Fruit fly (Drosophila melanogaster): ENCODE results near the gene Chrac-14.

The Chrac-14 gene

DNA sequence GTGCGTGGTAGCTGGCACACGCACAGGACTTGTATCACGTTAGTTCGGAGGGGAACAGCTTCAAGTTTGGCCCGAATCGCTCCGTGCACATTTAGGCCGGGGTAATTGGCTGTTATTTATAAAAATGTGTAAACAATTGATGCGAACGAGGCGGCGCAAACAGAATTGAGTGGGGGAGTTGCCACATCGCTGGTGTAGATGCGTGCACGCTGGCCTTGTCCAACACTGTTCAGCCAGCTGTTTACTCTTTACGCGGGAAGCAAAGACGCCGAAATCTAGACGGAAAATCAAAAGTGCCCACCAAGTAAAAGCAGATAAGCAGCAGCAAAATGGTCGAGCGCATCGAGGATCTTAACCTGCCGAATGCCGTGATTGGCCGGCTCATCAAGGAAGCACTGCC is at the start of gene Chrac-14, which contains the start of gene D12:
TSS of gene Chrac-14 (plus strand) at position 230 of the 400 bp plus-strand sequence.
TSS of gene D12 (minus strand) at position 190 of the 400 bp plus-strand sequence.
- TF ChIP-seq jim (GFP tag; optimal IDR thresholded peaks at IDR 0.05) (no peak), Myc (optimal IDR thresholded peaks at IDR 0.05) (peak; percentile 0), Hr78 (GFP tag; optimal IDR thresholded peaks at IDR 0.05) (no peak), OdsH (GFP tag; optimal IDR thresholded peaks at IDR 0.05) (peak; percentile 4), Hr83 (GFP tag; optimal IDR thresholded peaks at IDR 0.05; ENCODE audit: poor library complexity, severe bottlenecking) (peak; percentile 87), psq (GFP tag; optimal IDR thresholded peaks at IDR 0.05) (peak; percentile 41)

DNA sequence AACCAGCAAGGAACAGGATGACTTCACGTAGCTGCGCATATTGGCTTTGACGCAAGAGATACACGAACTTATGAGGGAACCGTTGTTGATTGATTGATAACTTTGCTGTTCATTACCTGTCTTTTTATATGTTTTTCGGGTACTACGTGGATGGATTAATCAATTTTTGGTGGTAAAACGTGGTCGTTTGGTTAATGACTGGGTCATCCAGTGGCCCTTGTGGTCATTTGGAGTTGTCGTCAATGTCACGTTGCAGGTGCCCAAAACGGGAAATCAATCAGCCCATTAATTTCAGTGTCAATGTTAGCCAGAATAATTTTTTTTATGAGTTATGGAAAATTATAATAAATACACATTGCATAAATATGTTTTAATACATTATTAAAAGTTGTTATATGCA is 48.0 kb upstream of the Chrac-14 start, which contains the start of gene CG42819:
TSS of gene CG42819 (minus strand) at position 101 of the 400 bp plus-strand sequence.
- TF ChIP-seq OdsH (GFP tag; optimal IDR thresholded peaks at IDR 0.05) (no peak), Dif (GFP tag; optimal IDR thresholded peaks at IDR 0.05; ENCODE audit: partially characterized antibody) (no peak), psq (GFP tag; optimal IDR thresholded peaks at IDR 0.05) (no peak), HLH106 (tag; optimal IDR thresholded peaks at IDR 0.05) (no peak), sage (GFP tag; optimal IDR thresholded peaks at IDR 0.05) (no peak), brk (GFP tag; optimal IDR thresholded peaks at IDR 0.05) (no peak), sv (GFP tag; optimal IDR thresholded peaks at IDR 0.05) (no peak), lola (GFP tag; optimal IDR thresholded peaks at IDR 0.05) (no peak), usp (GFP tag; optimal IDR thresholded peaks at IDR 0.05) (no peak), Jra (GFP tag; optimal IDR thresholded peaks at IDR 0.05) (no peak), ey (GFP tag; optimal IDR thresholded peaks at IDR 0.05) (no peak), woc (GFP tag; optimal IDR thresholded peaks at IDR 0.05) (no peak)

DNA sequence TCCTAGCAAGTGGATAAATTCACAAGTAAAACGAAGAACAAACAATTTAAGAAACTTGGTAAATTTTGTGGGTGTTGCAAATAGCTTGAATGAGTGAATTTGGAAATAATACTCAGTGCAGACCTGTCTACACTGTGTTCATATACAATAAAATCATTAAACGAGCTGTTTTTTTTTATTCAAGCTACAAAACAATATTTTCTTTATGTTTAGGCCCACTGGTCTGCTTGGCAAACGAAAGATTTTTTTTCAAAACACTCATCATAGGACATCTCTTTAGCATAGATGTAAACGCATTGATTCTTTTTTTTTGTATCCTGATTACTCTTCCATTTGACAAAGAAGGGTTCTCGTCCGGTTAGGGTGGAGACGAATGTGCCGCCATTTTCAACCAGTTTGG is 44.9 kb upstream of the Chrac-14 start, which contains the start of gene CG42820:
TSS of gene CG42820 (minus strand) at position 101 of the 400 bp plus-strand sequence.
- TF ChIP-seq sage (GFP tag; optimal IDR thresholded peaks at IDR 0.05) (no peak), Dif (GFP tag; optimal IDR thresholded peaks at IDR 0.05; ENCODE audit: partially characterized antibody) (no peak), N (GFP tag; optimal IDR thresholded peaks at IDR 0.05) (no peak), HLH106 (tag; optimal IDR thresholded peaks at IDR 0.05) (no peak), h (GFP tag; optimal IDR thresholded peaks at IDR 0.05) (no peak), psq (GFP tag; optimal IDR thresholded peaks at IDR 0.05) (no peak), Dfd (GFP tag; optimal IDR thresholded peaks at IDR 0.05) (no peak), foxo (GFP tag; optimal IDR thresholded peaks at IDR 0.05) (no peak), CG9705 (GFP tag; optimal IDR thresholded peaks at IDR 0.05) (no peak), Rel (GFP tag; optimal IDR thresholded peaks at IDR 0.05) (no peak), Rel (tag; optimal IDR thresholded peaks at IDR 0.05) (no peak), pan (optimal IDR thresholded peaks at IDR 0.05) (no peak), rgr (GFP tag; optimal IDR thresholded peaks at IDR 0.05) (no peak), Hr78 (GFP tag; optimal IDR thresholded peaks at IDR 0.05) (no peak), Hnf4 (GFP tag; optimal IDR thresholded peaks at IDR 0.05) (no peak), br (GFP tag; optimal IDR thresholded peaks at IDR 0.05) (no peak), Mio (GFP tag; optimal IDR thresholded peaks at IDR 0.05) (no peak)

DNA sequence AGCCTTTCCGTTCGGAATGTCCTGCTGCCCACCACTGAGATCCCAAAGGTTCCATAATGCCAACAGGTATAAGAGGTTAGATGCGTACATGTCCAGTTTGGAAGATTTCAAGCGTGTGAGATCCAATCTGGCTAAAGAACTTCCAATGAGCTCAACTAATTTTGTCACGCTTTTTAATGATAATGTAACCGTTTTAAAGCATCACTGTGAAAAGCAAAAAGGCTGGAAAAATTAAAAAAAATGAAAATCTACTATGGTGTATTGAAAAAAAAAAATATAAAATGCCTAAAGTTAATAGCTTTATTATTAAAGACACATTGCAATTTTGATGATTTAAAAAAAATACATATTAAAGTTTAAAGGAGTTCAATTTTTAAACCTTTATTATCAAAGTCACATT is 44.1 kb upstream of the Chrac-14 start, which contains the start of gene Acp29AB:
TSS of gene Acp29AB (minus strand) at position 101 of the 400 bp plus-strand sequence.
- no peak for TF ChIP-seq sv (GFP tag; optimal IDR thresholded peaks at IDR 0.05)
- no peak for TF ChIP-seq Abd-B (GFP tag; optimal IDR thresholded peaks at IDR 0.05)
- no peak for TF ChIP-seq Myc (optimal IDR thresholded peaks at IDR 0.05)
- TF ChIP-seq Hr78 (GFP tag; optimal IDR thresholded peaks at IDR 0.05), result no peak
- TF ChIP-seq OdsH (GFP tag; optimal IDR thresholded peaks at IDR 0.05), result no peak
- TF ChIP-seq Hnf4 (GFP tag; optimal IDR thresholded peaks at IDR 0.05), result no peak

DNA sequence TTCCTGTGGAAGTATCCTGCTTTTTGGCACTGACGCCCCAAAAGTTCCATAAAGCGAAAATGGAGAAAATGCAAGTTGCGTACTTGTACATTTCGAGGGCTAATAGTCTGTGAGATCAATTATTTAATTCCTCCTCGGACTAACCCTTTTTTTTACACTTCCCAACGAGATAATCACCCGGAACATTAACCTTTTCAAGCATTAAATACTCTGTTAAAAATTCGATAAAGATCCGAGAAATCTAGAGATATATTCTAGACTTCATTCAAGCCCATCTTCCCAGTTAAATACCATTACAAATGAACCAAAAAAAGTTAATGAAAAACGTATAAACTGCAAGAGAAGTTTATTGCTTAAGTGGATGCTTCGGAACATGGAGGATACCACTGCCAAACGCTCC is 43.0 kb upstream of the Chrac-14 start, which contains the start of gene lectin-29Ca:
TSS of gene lectin-29Ca (minus strand) at position 101 of the 400 bp plus-strand sequence.
- TF ChIP-seq Dif (GFP tag; optimal IDR thresholded peaks at IDR 0.05; ENCODE audit: partially characterized antibody), result no peak
- TF ChIP-seq CrebA (GFP tag; optimal IDR thresholded peaks at IDR 0.05; ENCODE audit: borderline replicate concordance), result no peak
- no peak for TF ChIP-seq CG9705 (GFP tag; optimal IDR thresholded peaks at IDR 0.05)
- no peak for TF ChIP-seq foxo (GFP tag; optimal IDR thresholded peaks at IDR 0.05)

DNA sequence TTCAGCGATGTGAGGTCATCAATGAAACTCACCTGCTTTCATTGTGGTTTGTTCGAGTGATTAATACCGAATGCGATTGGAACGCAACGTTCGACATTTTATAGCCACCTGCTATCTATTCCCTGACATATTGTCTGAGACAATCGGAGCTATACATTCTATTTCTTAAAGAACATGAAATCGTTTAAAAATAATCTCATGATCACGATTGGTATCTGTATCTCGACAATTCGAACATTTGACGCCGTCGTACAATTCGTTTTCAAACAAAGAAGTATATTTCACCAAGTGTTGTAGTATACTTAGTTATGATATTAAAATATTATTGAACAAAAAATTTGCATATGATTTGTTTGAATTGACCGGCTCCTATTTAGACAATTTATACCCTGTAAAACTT is 42.4 kb upstream of the Chrac-14 start, which contains the start of gene Peritrophin-15b:
TSS of gene Peritrophin-15b (minus strand) at position 101 of the 400 bp plus-strand sequence.
- TF ChIP-seq br (GFP tag; optimal IDR thresholded peaks at IDR 0.05) (no peak), Dif (GFP tag; optimal IDR thresholded peaks at IDR 0.05; ENCODE audit: partially characterized antibody) (no peak), pan (optimal IDR thresholded peaks at IDR 0.05) (no peak), woc (GFP tag; optimal IDR thresholded peaks at IDR 0.05) (no peak), Hr78 (GFP tag; optimal IDR thresholded peaks at IDR 0.05) (no peak), brk (GFP tag; optimal IDR thresholded peaks at IDR 0.05) (no peak), Rel (GFP tag; optimal IDR thresholded peaks at IDR 0.05) (no peak), Rel (tag; optimal IDR thresholded peaks at IDR 0.05) (no peak), Dfd (GFP tag; optimal IDR thresholded peaks at IDR 0.05) (no peak), Jra (GFP tag; optimal IDR thresholded peaks at IDR 0.05) (no peak)
